Worm (Caenorhabditis elegans): Measurements from ENCODE around the gene H25K10.2.

H25K10.2 gene

ce11 chrIV:16171326-16171725 lies 39.5 kb downstream of the H25K10.2 start (continued):
- TF ChIP-seq nhr-71 (tag; optimal IDR thresholded peaks at IDR 0.05) (peak; percentile 65), tbx-2 (tag; optimal IDR thresholded peaks at IDR 0.05) (no peak), C04F5.9 (tag; optimal IDR thresholded peaks at IDR 0.05) (no peak), C34B4.2 (tag; optimal IDR thresholded peaks at IDR 0.05) (no peak), ceh-63 (GFP tag; optimal IDR thresholded peaks at IDR 0.05) (no peak), tlp-1 (tag; optimal IDR thresholded peaks at IDR 0.05) (no peak), nhr-19 (GFP tag; conservative IDR thresholded peaks at IDR 0.05) (peak; percentile 72), ces-1 (GFP tag; optimal IDR thresholded peaks at IDR 0.05) (no peak), ceh-8 (GFP tag; optimal IDR thresholded peaks at IDR 0.05) (no peak), efl-1 (optimal IDR thresholded peaks at IDR 0.05) (peak in 1 of 2 experiments; percentile 1), efl-1 (GFP tag; optimal IDR thresholded peaks at IDR 0.05 in 1 of 2) (no peak), nhr-85 (tag) (peak; percentile 16), ceh-82 (tag; optimal IDR thresholded peaks at IDR 0.05) (no peak), lsy-2 (tag; optimal IDR thresholded peaks at IDR 0.05) (peak in 1 of 2 experiments; percentile 8), nhr-77 (tag; optimal IDR thresholded peaks at IDR 0.05) (no peak), ztf-4 (tag; optimal IDR thresholded peaks at IDR 0.05) (no peak), swsn-7 (tag; optimal IDR thresholded peaks at IDR 0.05) (no peak), lin-15B (tag; optimal IDR thresholded peaks at IDR 0.05) (no peak), zag-1 (tag; optimal IDR thresholded peaks at IDR 0.05) (no peak), lin-13 (GFP tag; optimal IDR thresholded peaks at IDR 0.05) (no peak), sup-37 (GFP tag; optimal IDR thresholded peaks at IDR 0.05) (no peak), dpl-1 (GFP tag; optimal IDR thresholded peaks at IDR 0.05) (no peak), fos-1 (tag; optimal IDR thresholded peaks at IDR 0.05) (no peak), hpl-2 (GFP tag; optimal IDR thresholded peaks at IDR 0.05) (no peak), ceh-90 (tag; optimal IDR thresholded peaks at IDR 0.05) (no peak), fkh-4 (tag; optimal IDR thresholded peaks at IDR 0.05; ENCODE audit: borderline replicate concordance) (no peak), rnt-1 (tag; optimal IDR thresholded peaks at IDR 0.05) (peak; percentile 74), alr-1 (tag; optimal IDR thresholded peaks at IDR 0.05; ENCODE audit: borderline replicate concordance) (no peak), Y116A8C.19 (tag; optimal IDR thresholded peaks at IDR 0.05; ENCODE audit: borderline replicate concordance) (no peak), hlh-4 (tag; optimal IDR thresholded peaks at IDR 0.05) (no peak), unc-130 (tag; optimal IDR thresholded peaks at IDR 0.05) (peak; percentile 77), snpc-4 (tag; optimal IDR thresholded peaks at IDR 0.05) (no peak), dsc-1 (tag; optimal IDR thresholded peaks at IDR 0.05) (no peak), nhr-47 (tag; optimal IDR thresholded peaks at IDR 0.05) (no peak), hlh-17 (GFP tag; optimal IDR thresholded peaks at IDR 0.05; ENCODE audit: borderline replicate concordance) (no peak), fkh-8 (tag; optimal IDR thresholded peaks at IDR 0.05) (no peak), ceh-88 (GFP tag; IDR thresholded peaks at IDR 0.05) (no peak), fkh-10 (GFP tag; optimal IDR thresholded peaks at IDR 0.05) (no peak), nhr-76 (tag; optimal IDR thresholded peaks at IDR 0.05) (no peak), mab-9 (GFP tag; IDR thresholded peaks at IDR 0.05) (no peak), lir-3 (tag; optimal IDR thresholded peaks at IDR 0.05; ENCODE audit: poor library complexity) (no peak), lin-14 (GFP tag; optimal IDR thresholded peaks at IDR 0.05) (peak; percentile 58), sptf-1 (tag; optimal IDR thresholded peaks at IDR 0.05) (no peak), irx-1 (tag; optimal IDR thresholded peaks at IDR 0.05) (no peak), unc-86 (tag; optimal IDR thresholded peaks at IDR 0.05) (no peak), nhr-84 (tag; optimal IDR thresholded peaks at IDR 0.05) (no peak), vab-15 (tag; optimal IDR thresholded peaks at IDR 0.05) (no peak), unc-30 (tag; optimal IDR thresholded peaks at IDR 0.05) (no peak), lin-39 (tag; optimal IDR thresholded peaks at IDR 0.05) (no peak), skn-1 (tag; optimal IDR thresholded peaks at IDR 0.05) (no peak)

Measured in whole organism, L1 larva.